Fruit fly (Drosophila melanogaster) whole organism, prepupa: ENCODE measurements around the gene trol.
A peak's percentile ranks its signal among the peaks of the same experiment; 100 is the strongest.

Source experiments
- Blimp-1 ChIP-seq: fragments of 200-800 bp; sonication (Bioruptor generic); optimal IDR thresholded peaks from 3 replicates; lab custom pipeline; 2017; ENCODE audit warnings: missing biosample characterization, missing genetic modification characterization, mild to moderate bottlenecking, moderate library complexity, missing genetic modification reagents
- CG10669 ChIP-seq: fragments of 200-800 bp; sonication (Bioruptor generic); optimal IDR thresholded peaks from 3 replicates; lab custom pipeline; 2018; ENCODE audit warnings: missing biosample characterization, mild to moderate bottlenecking, missing genetic modification characterization, moderate library complexity
- CG11294 ChIP-seq: fragments of 200-800 bp; sonication (Bioruptor generic); IDR thresholded peaks from 2 replicates; pipeline ENCODE4 v1.3.6; 2022; ENCODE audit warnings: missing biosample characterization, missing genetic modification characterization
- CG11902 ChIP-seq: fragments of 200-800 bp; sonication (Bioruptor generic); optimal IDR thresholded peaks from 3 replicates; lab custom pipeline; 2016; ENCODE audit warnings: missing biosample characterization, missing genetic modification characterization
- CG1621 ChIP-seq: fragments of 200-800 bp; sonication (Bioruptor generic); optimal IDR thresholded peaks from 3 replicates; lab custom pipeline; 2018; ENCODE audit warnings: missing biosample characterization, mild to moderate bottlenecking, missing genetic modification characterization
- CG16779 ChIP-seq: fragments of 200-800 bp; sonication (Bioruptor generic); optimal IDR thresholded peaks from 3 replicates; lab custom pipeline; 2017; ENCODE audit warnings: missing biosample characterization, mild to moderate bottlenecking, missing genetic modification characterization
- CG3032 ChIP-seq: fragments of 200-800 bp; optimal IDR thresholded peaks from 2 replicates; lab custom pipeline; 2019; ENCODE audit warnings: missing biosample characterization, mild to moderate bottlenecking, missing genetic modification characterization, moderate library complexity
- CG31627 ChIP-seq: fragments of 200-800 bp; sonication (Bioruptor generic); optimal IDR thresholded peaks from 3 replicates; lab custom pipeline; 2016; ENCODE audit warnings: missing biosample characterization, missing genetic modification characterization
- CG32006 ChIP-seq: fragments of 200-800 bp; sonication (Bioruptor generic); optimal IDR thresholded peaks from 3 replicates; lab custom pipeline; 2017; ENCODE audit warnings: missing biosample characterization, mild to moderate bottlenecking, missing genetic modification characterization
- CG3919 ChIP-seq: fragments of 200-800 bp; sonication (Bioruptor generic); optimal IDR thresholded peaks from 3 replicates; lab custom pipeline; 2016; ENCODE audit warnings: missing biosample characterization, missing genetic modification characterization
- CG6163 ChIP-seq: fragments of 200-800 bp; sonication (Bioruptor generic); IDR thresholded peaks from 3 replicates; pipeline ENCODE4 v1.3.6; 2022; ENCODE audit warnings: missing biosample characterization, missing genetic modification characterization
- CG6276 ChIP-seq: fragments of 200-800 bp; sonication (Bioruptor generic); optimal IDR thresholded peaks from 2 replicates; lab custom pipeline; 2017; ENCODE audit warnings: missing biosample characterization, mild to moderate bottlenecking, missing genetic modification characterization
- CG8119 ChIP-seq: fragments of 200-800 bp; sonication (Bioruptor generic); IDR thresholded peaks from 3 replicates; pipeline ENCODE4 v1.3.6; 2022; ENCODE audit warnings: missing biosample characterization, missing genetic modification characterization
- CG8319 ChIP-seq: fragments of 200-800 bp; sonication (Bioruptor generic); optimal IDR thresholded peaks from 3 replicates; lab custom pipeline; 2016; ENCODE audit warnings: missing biosample characterization, missing genetic modification characterization
- CG8632 ChIP-seq: fragments of 200-800 bp; sonication (Bioruptor generic); optimal IDR thresholded peaks from 3 replicates; lab custom pipeline; 2016; ENCODE audit warnings: missing biosample characterization, missing genetic modification characterization
- CG9139 ChIP-seq: fragments of 200-800 bp; sonication (Bioruptor generic); optimal IDR thresholded peaks from 3 replicates; lab custom pipeline; 2017; ENCODE audit warnings: missing biosample characterization, mild to moderate bottlenecking, missing genetic modification characterization
- Eip75B ChIP-seq: fragments of 200-800 bp; sonication (Bioruptor generic); optimal IDR thresholded peaks from 3 replicates; lab custom pipeline; 2016; ENCODE audit warnings: missing biosample characterization, missing genetic modification characterization
- Eip78C ChIP-seq: fragments of 200-800 bp; sonication (Bioruptor generic); peaks from one replicate; lab custom pipeline; 2016; ENCODE audit warnings: missing biosample characterization, missing genetic modification characterization
- Eip93F ChIP-seq: fragments of 200-800 bp; sonication (Bioruptor generic); optimal IDR thresholded peaks from 2 replicates; lab custom pipeline; 2016; ENCODE audit warnings: missing biosample characterization, mild to moderate bottlenecking, missing genetic modification characterization
- Ets96B ChIP-seq: fragments of 200-800 bp; optimal IDR thresholded peaks from 2 replicates; lab custom pipeline; 2019; ENCODE audit warnings: missing biosample characterization, mild to moderate bottlenecking, missing genetic modification characterization, moderate library complexity
- Gug ChIP-seq: fragments of 200-800 bp; sonication (Bioruptor generic); IDR thresholded peaks from 2 replicates; pipeline ENCODE4 v1.3.6; 2022; ENCODE audit warnings: missing biosample characterization, missing genetic modification characterization
- Hr38 ChIP-seq: sonication (Bioruptor generic); optimal IDR thresholded peaks from 2 replicates; lab custom pipeline; 2016; ENCODE audit warnings: missing biosample characterization, missing genetic modification characterization
- Hr39 ChIP-seq: fragments of 200-800 bp; sonication (Bioruptor generic); optimal IDR thresholded peaks from 2 replicates; lab custom pipeline; 2016; ENCODE audit warnings: missing biosample characterization, missing genetic modification characterization
- Lpt ChIP-seq: fragments of 200-800 bp; sonication (Bioruptor generic); optimal IDR thresholded peaks from 3 replicates; lab custom pipeline; 2016; ENCODE audit warnings: missing biosample characterization, missing genetic modification characterization
- Met ChIP-seq: fragments of 200-800 bp; sonication (Bioruptor generic); optimal IDR thresholded peaks from 3 replicates; lab custom pipeline; 2016; ENCODE audit warnings: missing biosample characterization, missing genetic modification characterization
- OdsH ChIP-seq: fragments of 200-800 bp; sonication (Bioruptor generic); optimal IDR thresholded peaks from 3 replicates; lab custom pipeline; 2016; ENCODE audit warnings: missing biosample characterization, missing genetic modification characterization
- Sox102F ChIP-seq: fragments of 200-800 bp; sonication (Bioruptor generic); optimal IDR thresholded peaks from 2 replicates; lab custom pipeline; 2016; ENCODE audit warnings: missing biosample characterization, mild to moderate bottlenecking, missing genetic modification characterization
- Sox14 ChIP-seq: fragments of 200-800 bp; sonication (Bioruptor generic); optimal IDR thresholded peaks from 3 replicates; lab custom pipeline; 2016; ENCODE audit warnings: missing biosample characterization, missing genetic modification characterization
- Sox15 ChIP-seq: fragments of 200-800 bp; sonication (Bioruptor generic); optimal IDR thresholded peaks from 3 replicates; lab custom pipeline; 2016; ENCODE audit warnings: missing biosample characterization, missing genetic modification characterization
- achi ChIP-seq: fragments of 200-800 bp; sonication (Bioruptor generic); optimal IDR thresholded peaks from 3 replicates; lab custom pipeline; 2016; ENCODE audit warnings: missing biosample characterization, missing genetic modification characterization
- cyc ChIP-seq: fragments of 200-800 bp; sonication (Bioruptor generic); optimal IDR thresholded peaks from 3 replicates; lab custom pipeline; 2016; ENCODE audit warnings: missing biosample characterization, missing genetic modification characterization
- dsx ChIP-seq: fragments of 200-800 bp; optimal IDR thresholded peaks from 3 replicates; lab custom pipeline; 2019; ENCODE audit warnings: missing biosample characterization, mild to moderate bottlenecking, missing genetic modification characterization, moderate library complexity; ENCODE audit not compliant: poor library complexity, severe bottlenecking
- eg ChIP-seq: fragments of 200-800 bp; sonication (Bioruptor generic); IDR thresholded peaks from 3 replicates; pipeline ENCODE4 v1.3.6; 2022; ENCODE audit warnings: missing biosample characterization, missing genetic modification characterization
- esn ChIP-seq: fragments of 200-800 bp; sonication (Bioruptor generic); optimal IDR thresholded peaks from 2 replicates; lab custom pipeline; 2016; ENCODE audit warnings: missing biosample characterization, mild to moderate bottlenecking, missing genetic modification characterization, moderate library complexity
- lz ChIP-seq: fragments of 200-800 bp; sonication (Bioruptor generic); optimal IDR thresholded peaks from 3 replicates; lab custom pipeline; 2016; ENCODE audit warnings: missing biosample characterization, missing genetic modification characterization
- net ChIP-seq: fragments of 200-800 bp; sonication (Bioruptor generic); optimal IDR thresholded peaks from 3 replicates; lab custom pipeline; 2016; ENCODE audit warnings: missing biosample characterization, missing genetic modification characterization
- salr ChIP-seq, 2 experiments: fragments of 200-800 bp; sonication (Bioruptor generic); optimal IDR thresholded peaks; 3 replicates each; lab custom pipeline; 2016 to 2018; ENCODE audit warnings: missing biosample characterization in 2 of 2, missing genetic modification characterization in 2 of 2, mild to moderate bottlenecking in 1 of 2
- spab ChIP-seq: fragments of 200-800 bp; sonication (Bioruptor generic); optimal IDR thresholded peaks from 2 replicates; lab custom pipeline; 2017; ENCODE audit warnings: missing biosample characterization, mild to moderate bottlenecking, missing genetic modification characterization, missing genetic modification reagents
- ss ChIP-seq, 2 experiments: fragments of 200-800 bp; sonication (Bioruptor generic); optimal IDR thresholded peaks; 2 replicates in 1 of 2; 3 replicates in 1 of 2; lab custom pipeline; 2017 to 2018; ENCODE audit warnings: mild to moderate bottlenecking in 2 of 2, missing biosample characterization in 2 of 2, missing genetic modification characterization in 2 of 2, moderate library complexity in 1 of 2
- svp ChIP-seq: fragments of 200-800 bp; sonication (Bioruptor generic); peaks from one replicate; lab custom pipeline; 2016; ENCODE audit warnings: missing biosample characterization, missing genetic modification characterization
- topi ChIP-seq: fragments of 200-800 bp; sonication (Bioruptor generic); optimal IDR thresholded peaks from 3 replicates; lab custom pipeline; 2016; ENCODE audit warnings: missing biosample characterization, missing genetic modification characterization

trol gene

dm6 chrX:2542500-2542899 is 2.7 kb downstream of the trol start:
- TF ChIP-seq net (GFP tag; lab: Kevin White, UChicago) (peak; percentile 5), ss (GFP tag; optimal IDR thresholded peaks at IDR 0.05; lab: Kevin White, UChicago) (peak in 1 of 2 experiments; percentile 24), svp (GFP tag; lab: Kevin White, UChicago) (peak; percentile 44), lz (GFP tag; lab: Kevin White, UChicago) (no peak), OdsH (GFP tag; lab: Kevin White, UChicago) (no peak), Eip78C (GFP tag; lab: Kevin White, UChicago) (peak; percentile 46), eg (GFP tag; lab: Robert Waterston, UW) (peak; percentile 21; the same call in 1 of the 3 replicates)

- TF ChIP-seq Eip93F (GFP tag; lab: Kevin White, UChicago) (no peak), Met (GFP tag; lab: Kevin White, UChicago) (no peak), Sox15 (GFP tag; lab: Kevin White, UChicago) (no peak), OdsH (GFP tag; lab: Kevin White, UChicago) (no peak), CG6276 (GFP tag; lab: Kevin White, UChicago) (no peak), ss (GFP tag; optimal IDR thresholded peaks at IDR 0.05; lab: Kevin White, UChicago) (no peak), Blimp-1 (GFP tag; lab: Kevin White, UChicago) (no peak), CG8632 (GFP tag; lab: Kevin White, UChicago) (no peak)
Observed at dm6 chrX:2539495-2539894, 5.7 kb downstream of the trol start.

dm6 chrX:2538387-2538786 is 6.8 kb downstream of the trol start:
- TF ChIP-seq CG8632 (GFP tag; lab: Kevin White, UChicago) (no peak), CG31627 (GFP tag; lab: Kevin White, UChicago) (no peak), dsx (GFP tag; lab: Kevin White, UChicago) (no peak), CG8319 (GFP tag; lab: Kevin White, UChicago) (no peak), Hr38 (GFP tag; lab: Kevin White, UChicago) (no peak), CG3919 (no peak), svp (GFP tag; lab: Kevin White, UChicago) (no peak)

dm6 chrX:2537398-2537797 is 7.8 kb downstream of the trol start:
- TF ChIP-seq CG6276 (GFP tag; lab: Kevin White, UChicago), result no peak
- no peak for TF ChIP-seq Ets96B (tag; lab: Kevin White, UChicago)

dm6 chrX:2536136-2536535 is 9.1 kb downstream of the trol start:
- TF ChIP-seq topi (GFP tag; lab: Kevin White, UChicago) (peak; percentile 35), cyc (GFP tag; lab: Kevin White, UChicago) (peak; percentile 28), Gug (peak; percentile 70), CG8632 (GFP tag; lab: Kevin White, UChicago) (peak; percentile 70), CG3919 (peak; percentile 71), CG3032 (tag; lab: Kevin White, UChicago) (peak; percentile 90), Ets96B (tag; lab: Kevin White, UChicago) (peak; percentile 71), Eip78C (GFP tag; lab: Kevin White, UChicago) (peak; percentile 90), esn (GFP tag; lab: Kevin White, UChicago) (peak; percentile 64), CG6163 (GFP tag; lab: Robert Waterston, UW) (peak; percentile 93), Lpt (peak; percentile 67), CG16779 (no peak), achi (GFP tag; lab: Kevin White, UChicago) (peak; percentile 79), Sox14 (GFP tag; lab: Kevin White, UChicago) (peak; percentile 77), net (GFP tag; lab: Kevin White, UChicago) (peak; percentile 67), eg (GFP tag; lab: Robert Waterston, UW) (peak; percentile 81), CG8119 (GFP tag; lab: Robert Waterston, UW) (peak; percentile 72), lz (GFP tag; lab: Kevin White, UChicago) (peak; percentile 58), CG31627 (GFP tag; lab: Kevin White, UChicago) (peak; percentile 66), CG9139 (peak; percentile 46), CG11902 (GFP tag; lab: Kevin White, UChicago) (peak; percentile 64), CG6276 (GFP tag; lab: Kevin White, UChicago) (peak; percentile 24), Met (GFP tag; lab: Kevin White, UChicago) (peak; percentile 61), spab (GFP tag; lab: Kevin White, UChicago) (peak; percentile 65), CG8319 (GFP tag; lab: Kevin White, UChicago) (peak; percentile 57), salr (GFP tag; optimal IDR thresholded peaks at IDR 0.05; lab: Kevin White, UChicago) (peak; percentile 65 to 80), CG1621 (tag; lab: Kevin White, UChicago) (peak; percentile 83), CG10669 (GFP tag; lab: Kevin White, UChicago) (peak; percentile 75), CG11294 (GFP tag; lab: Robert Waterston, UW) (peak; percentile 69), CG32006 (GFP tag; lab: Kevin White, UChicago) (peak; percentile 78), Hr38 (GFP tag; lab: Kevin White, UChicago) (no peak), Hr39 (GFP tag; lab: Kevin White, UChicago) (peak; percentile 72), Eip75B (GFP tag; lab: Kevin White, UChicago) (peak; percentile 66), Sox102F (peak; percentile 36)
